Fruit fly (Drosophila melanogaster) whole organism, embryonic: ENCODE data around the gene Ogdh.

ENCODE experiments used
- ATbp ChIP-seq: fragments of 200-800 bp; sonication (Bioruptor generic); optimal IDR thresholded peaks from 2 replicates; lab custom pipeline; 2017; ENCODE audit warnings: missing biosample characterization, mild to moderate bottlenecking, missing genetic modification characterization, missing genetic modification reagents
- Awh ChIP-seq: fragments of 200-800 bp; sonication (Bioruptor generic); IDR thresholded peaks from 2 replicates; pipeline ENCODE4, ENCODE4 v1.3.6; 2022; ENCODE audit warnings: missing biosample characterization, missing genetic modification characterization
- CG10543 ChIP-seq: fragments of 200-800 bp; sonication (Bioruptor generic); optimal IDR thresholded peaks from 3 replicates; lab custom pipeline; 2017; ENCODE audit warnings: missing biosample characterization, mild to moderate bottlenecking, missing genetic modification characterization, moderate library complexity
- CG11723 ChIP-seq: fragments of 200-800 bp; sonication (Bioruptor generic); optimal IDR thresholded peaks from 2 replicates; lab custom pipeline; 2017; ENCODE audit warnings: missing biosample characterization, mild to moderate bottlenecking, missing genetic modification characterization
- CG1529 ChIP-seq: fragments of 200-800 bp; sonication (Bioruptor generic); optimal IDR thresholded peaks from 3 replicates; lab custom pipeline; 2018; ENCODE audit warnings: missing biosample characterization, missing genetic modification characterization
- CG15479 ChIP-seq: fragments of 200-800 bp; sonication (Bioruptor generic); optimal IDR thresholded peaks from 3 replicates; lab custom pipeline; 2019; ENCODE audit warnings: missing biosample characterization, mild to moderate bottlenecking, missing genetic modification characterization, moderate library complexity
- CG15514 ChIP-seq: fragments of 200-800 bp; sonication (Bioruptor generic); optimal IDR thresholded peaks from 3 replicates; lab custom pipeline; 2017; ENCODE audit warnings: missing biosample characterization, missing genetic modification characterization, mild to moderate bottlenecking, moderate library complexity, missing genetic modification reagents
- CG17361 ChIP-seq: fragments of 200-800 bp; sonication (Bioruptor generic); IDR thresholded peaks from 3 replicates; pipeline ENCODE4 v1.3.6; 2022; ENCODE audit warnings: missing biosample characterization, missing genetic modification characterization
- CG18619 ChIP-seq: fragments of 200-800 bp; sonication (Bioruptor generic); optimal IDR thresholded peaks from 3 replicates; lab custom pipeline; 2017; ENCODE audit warnings: missing biosample characterization, mild to moderate bottlenecking, missing genetic modification characterization
- CG2120 ChIP-seq: fragments of 200-800 bp; sonication (Bioruptor generic); optimal IDR thresholded peaks from 3 replicates; lab custom pipeline; 2016; ENCODE audit warnings: missing biosample characterization, missing genetic modification characterization
- CG2875 ChIP-seq: fragments of 200-800 bp; sonication (Bioruptor generic); optimal IDR thresholded peaks from 2 replicates; lab custom pipeline; 2017; ENCODE audit warnings: missing biosample characterization, mild to moderate bottlenecking, missing genetic modification characterization, missing genetic modification reagents
- CG31224 ChIP-seq: fragments of 200-800 bp; sonication (Bioruptor generic); IDR thresholded peaks from 2 replicates; pipeline ENCODE4 v1.3.6; 2022; ENCODE audit warnings: missing biosample characterization, missing genetic modification characterization
- CG4820 ChIP-seq: fragments of 200-800 bp; sonication (Bioruptor generic); optimal IDR thresholded peaks from 3 replicates; lab custom pipeline; 2016; ENCODE audit warnings: missing biosample characterization, missing genetic modification characterization
- CG9609 ChIP-seq: fragments of 200-800 bp; sonication (Bioruptor generic); optimal IDR thresholded peaks from 3 replicates; lab custom pipeline; 2016; ENCODE audit warnings: missing biosample characterization, missing genetic modification characterization
- Chrac-16 ChIP-seq: fragments of 200-800 bp; sonication (Bioruptor generic); optimal IDR thresholded peaks from 3 replicates; lab custom pipeline; 2016; ENCODE audit warnings: missing biosample characterization, missing genetic modification characterization
- CoRest ChIP-seq: fragments of 200-800 bp; sonication (Bioruptor generic); optimal IDR thresholded peaks from 3 replicates; lab custom pipeline; 2018; ENCODE audit warnings: missing biosample characterization, mild to moderate bottlenecking, missing genetic modification characterization, moderate library complexity
- Dref ChIP-seq: fragments of 200-800 bp; sonication (Bioruptor generic); IDR thresholded peaks from 2 replicates; pipeline ENCODE4 v1.3.6; 2022; ENCODE audit warnings: missing biosample characterization, missing genetic modification characterization
- Drgx ChIP-seq: fragments of 200-800 bp; sonication (Bioruptor generic); IDR thresholded peaks from 2 replicates; pipeline ENCODE4 v1.3.6; 2022; ENCODE audit warnings: missing biosample characterization, missing genetic modification characterization
- Eip74EF ChIP-seq, 2 experiments: fragments of 200-800 bp in 1 of 2; fragments of >200 bp in 1 of 2; sonication (Bioruptor generic) in 1 of 2; optimal IDR thresholded peaks; 2 replicates each; lab custom pipeline; 2017 to 2019; ENCODE audit warnings: missing biosample characterization in 2 of 2, missing genetic modification characterization in 2 of 2, mild to moderate bottlenecking in 1 of 2, moderate library complexity in 1 of 2
- Fer3 ChIP-seq: fragments of 200-800 bp; sonication (Bioruptor generic); optimal IDR thresholded peaks from 2 replicates; lab custom pipeline; 2018; ENCODE audit warnings: missing biosample characterization, mild to moderate bottlenecking, missing genetic modification characterization, moderate library complexity
- HLH4C ChIP-seq: fragments of 200-800 bp; sonication (Bioruptor generic); IDR thresholded peaks from 3 replicates; pipeline ENCODE4 v1.3.6; 2022; ENCODE audit warnings: missing biosample characterization, missing genetic modification characterization; ENCODE audit not compliant: partially characterized antibody
- HLH54F ChIP-seq: fragments of 200-800 bp; sonication (Bioruptor generic); optimal IDR thresholded peaks from 3 replicates; lab custom pipeline; 2016; ENCODE audit warnings: missing biosample characterization, missing genetic modification characterization
- Hr78 ChIP-seq, 2 experiments: fragments of 200-800 bp in 1 of 2; fragments of >200 bp in 1 of 2; sonication (Bioruptor generic) in 1 of 2; optimal IDR thresholded peaks; 2 replicates each; lab custom pipeline; 2017 to 2019; ENCODE audit warnings: missing biosample characterization in 2 of 2, missing genetic modification characterization in 2 of 2, mild to moderate bottlenecking in 1 of 2, moderate library complexity in 1 of 2
- MBD-R2 ChIP-seq: fragments of 200-800 bp; sonication (Bioruptor generic); IDR thresholded peaks from 2 replicates; pipeline ENCODE4 v1.3.6; 2022; ENCODE audit warnings: missing biosample characterization, missing genetic modification characterization
- Myb ChIP-seq: fragments of 200-800 bp; sonication (Bioruptor generic); optimal IDR thresholded peaks from 2 replicates; lab custom pipeline; 2016; ENCODE audit warnings: missing biosample characterization, missing genetic modification characterization
- Rfx ChIP-seq: fragments of 200-800 bp; sonication (Bioruptor generic); IDR thresholded peaks from 2 replicates; pipeline ENCODE4 v1.3.6; 2022; ENCODE audit warnings: missing biosample characterization, missing genetic modification characterization
- TFAM ChIP-seq: fragments of 200-800 bp; sonication (Bioruptor generic); optimal IDR thresholded peaks from 2 replicates; lab custom pipeline; 2017; ENCODE audit warnings: missing biosample characterization, missing genetic modification characterization, inconsistent platforms
- Taf1 ChIP-seq: fragments of 200-800 bp; sonication (Bioruptor generic); IDR thresholded peaks from 2 replicates; pipeline ENCODE4 v1.3.6; 2022; ENCODE audit warnings: missing biosample characterization, missing genetic modification characterization
- Tbp ChIP-seq: fragments of >200 bp; optimal IDR thresholded peaks from 2 replicates; lab custom pipeline; 2018; ENCODE audit warnings: missing biosample characterization, missing genetic modification characterization
- Xbp1 ChIP-seq: fragments of 200-800 bp; sonication (Bioruptor generic); optimal IDR thresholded peaks from 3 replicates; lab custom pipeline; 2016; ENCODE audit warnings: missing biosample characterization, mild to moderate bottlenecking, missing genetic modification characterization
- bowl ChIP-seq: fragments of 200-800 bp; sonication (Bioruptor generic); IDR thresholded peaks from 2 replicates; pipeline ENCODE4 v1.3.6; 2022; ENCODE audit warnings: missing biosample characterization, missing genetic modification characterization
- dm ChIP-seq: fragments of 200-800 bp; sonication (Bioruptor generic); optimal IDR thresholded peaks from 3 replicates; lab custom pipeline; 2016; ENCODE audit warnings: missing biosample characterization, missing genetic modification characterization
- dmrt11E ChIP-seq: fragments of 200-800 bp; sonication (Bioruptor generic); optimal IDR thresholded peaks from 3 replicates; lab custom pipeline; 2018; ENCODE audit warnings: missing biosample characterization, mild to moderate bottlenecking, missing genetic modification characterization, moderate library complexity
- esg ChIP-seq: fragments of 200-800 bp; sonication (Bioruptor generic); conservative IDR thresholded peaks from 2 replicates; pipeline ENCODE4 v1.3.6; 2022; ENCODE audit warnings: missing biosample characterization, missing genetic modification characterization
- gce ChIP-seq: fragments of 200-800 bp; sonication (Bioruptor generic); IDR thresholded peaks from 3 replicates; pipeline ENCODE4 v1.3.6; 2022; ENCODE audit warnings: missing biosample characterization, missing genetic modification characterization
- gsb-n ChIP-seq: fragments of 200-800 bp; sonication (Bioruptor generic); optimal IDR thresholded peaks from 3 replicates; lab custom pipeline; 2018; ENCODE audit warnings: missing biosample characterization, mild to moderate bottlenecking, missing genetic modification characterization
- inv ChIP-seq: fragments of 200-800 bp; sonication (Bioruptor generic); IDR thresholded peaks from 2 replicates; pipeline ENCODE4 v1.3.6; 2022; ENCODE audit warnings: missing biosample characterization, missing genetic modification characterization; ENCODE audit not compliant: partially characterized antibody
- luna ChIP-seq: fragments of 200-800 bp; sonication (Bioruptor generic); optimal IDR thresholded peaks from 2 replicates; lab custom pipeline; 2016; ENCODE audit warnings: missing biosample characterization, missing genetic modification characterization
- nerfin-2 ChIP-seq: fragments of 200-800 bp; sonication (Bioruptor generic); IDR thresholded peaks from 2 replicates; pipeline ENCODE4 v1.3.6; 2022; ENCODE audit warnings: missing biosample characterization, missing genetic modification characterization; ENCODE audit not compliant: partially characterized antibody
- nmo ChIP-seq: fragments of 200-800 bp; sonication (Bioruptor generic); optimal IDR thresholded peaks from 2 replicates; lab custom pipeline; 2018; ENCODE audit warnings: missing biosample characterization, mild to moderate bottlenecking, missing genetic modification characterization, moderate library complexity
- peb ChIP-seq: fragments of 200-800 bp; sonication (Bioruptor generic); IDR thresholded peaks from 2 replicates; pipeline ENCODE4 v1.3.6; 2022; ENCODE audit warnings: missing biosample characterization, missing genetic modification characterization
- pita ChIP-seq: fragments of 200-800 bp; sonication (Bioruptor generic); optimal IDR thresholded peaks from 2 replicates; lab custom pipeline; 2017; ENCODE audit warnings: missing biosample characterization, mild to moderate bottlenecking, missing genetic modification characterization
- scrt ChIP-seq: fragments of 200-800 bp; sonication (Bioruptor generic); optimal IDR thresholded peaks from 2 replicates; lab custom pipeline; 2018; ENCODE audit warnings: missing biosample characterization, mild to moderate bottlenecking, missing genetic modification characterization, moderate library complexity
- sisA ChIP-seq: fragments of 200-800 bp; sonication (Bioruptor generic); IDR thresholded peaks from 2 replicates; pipeline ENCODE4 v1.3.6; 2022; ENCODE audit warnings: missing biosample characterization, missing genetic modification characterization
- slou ChIP-seq: fragments of 200-800 bp; sonication (Bioruptor generic); optimal IDR thresholded peaks from 3 replicates; lab custom pipeline; 2016; ENCODE audit warnings: missing biosample characterization, missing genetic modification characterization
- slp2 ChIP-seq: fragments of 200-800 bp; sonication (Bioruptor generic); optimal IDR thresholded peaks from 2 replicates; lab custom pipeline; 2016; ENCODE audit warnings: missing biosample characterization, missing genetic modification characterization
- sob ChIP-seq: fragments of 200-800 bp; sonication (Bioruptor generic); IDR thresholded peaks from 2 replicates; pipeline ENCODE4 v1.3.6; 2022; ENCODE audit warnings: missing biosample characterization, missing genetic modification characterization
- sr ChIP-seq: fragments of 200-800 bp; sonication (Bioruptor generic); IDR thresholded peaks from 3 replicates; pipeline ENCODE4 v1.3.6; 2022; ENCODE audit warnings: missing biosample characterization, missing genetic modification characterization
- zfh1 ChIP-seq: fragments of 200-800 bp; sonication (Bioruptor generic); IDR thresholded peaks from 3 replicates; pipeline ENCODE4 v1.3.6; 2022; ENCODE audit warnings: missing biosample characterization, missing genetic modification characterization

Gene Ogdh

DNA sequence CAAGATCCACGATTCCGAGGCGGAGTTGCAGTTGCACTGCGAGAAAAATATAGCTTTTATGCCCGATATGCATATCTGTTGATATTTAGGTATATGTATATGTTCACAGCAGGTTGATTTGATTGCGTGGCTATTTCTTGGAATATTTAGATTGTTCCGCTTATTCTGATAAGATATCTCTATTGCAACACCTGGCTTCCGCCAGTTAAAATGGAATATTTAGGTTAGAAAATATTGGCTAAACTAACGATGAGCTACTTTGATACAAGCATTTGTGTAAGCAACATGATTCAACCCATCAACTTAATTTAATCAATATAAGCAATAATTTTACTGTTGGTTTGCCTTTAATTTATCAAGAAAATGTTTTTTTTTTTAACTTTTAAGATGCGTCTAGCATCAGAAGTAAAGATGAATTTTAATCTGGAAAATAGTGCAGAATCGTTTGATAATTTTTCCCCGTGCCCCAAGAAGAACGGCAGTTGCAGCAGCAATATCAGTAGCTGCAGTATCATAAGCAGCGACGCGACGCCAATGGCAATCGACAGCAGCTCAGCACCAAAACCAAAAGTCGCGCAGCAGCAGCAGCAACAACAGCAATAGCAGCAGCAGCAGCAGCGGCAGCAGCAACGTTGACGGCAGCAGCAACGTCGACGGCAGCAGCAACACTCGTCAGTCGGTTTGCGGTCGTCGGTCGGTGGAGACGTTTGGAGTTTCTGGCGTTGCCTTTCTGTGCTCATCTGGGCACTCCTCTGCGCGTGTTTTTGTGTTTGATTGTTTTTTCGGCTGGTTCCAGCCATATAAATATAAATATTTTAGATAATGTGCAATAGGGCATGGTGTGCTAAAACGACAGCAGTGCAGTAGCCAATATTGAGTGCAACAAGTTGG, 21.3 kb downstream of the Ogdh start (continued):
- TF ChIP-seq dm (GFP tag; lab: Kevin White, UChicago): no peak
- no peak for TF ChIP-seq MBD-R2 (GFP tag; lab: Robert Waterston, UW)
- TF ChIP-seq nerfin-2 (GFP tag; lab: Robert Waterston, UW): no peak
- no peak for TF ChIP-seq slp2 (GFP tag; lab: Kevin White, UChicago)
- peak; percentile 66; the same call in 1 of the 3 replicates for TF ChIP-seq CG17361 (GFP tag; lab: Robert Waterston, UW)
- no peak for TF ChIP-seq sob (GFP tag; lab: Robert Waterston, UW)
- TF ChIP-seq Awh (GFP tag; lab: Robert Waterston, UW): peak; percentile 45; the same call in 1 of the 2 replicates
- peak; percentile 24 for TF ChIP-seq ATbp (GFP tag; lab: Kevin White, UChicago)
- TF ChIP-seq Hr78 (GFP tag; optimal IDR thresholded peaks at IDR 0.05; lab: Kevin White, UChicago): no peak
- TF ChIP-seq scrt: no peak
- TF ChIP-seq sr (GFP tag; lab: Robert Waterston, UW): 0 out of 3 replicates have a peak, but pooled peaks have one; percentile 42
- no peak for TF ChIP-seq Myb (GFP tag; lab: Kevin White, UChicago)
- no peak for TF ChIP-seq Taf1
- no peak for TF ChIP-seq TFAM (GFP tag; lab: Kevin White, UChicago)
- TF ChIP-seq zfh1 (GFP tag; lab: Robert Waterston, UW): no peak
- TF ChIP-seq CG10543 (GFP tag; lab: Kevin White, UChicago): no peak
- TF ChIP-seq Chrac-16 (GFP tag; lab: Kevin White, UChicago): no peak
- TF ChIP-seq gce (GFP tag; lab: Robert Waterston, UW): no peak
- TF ChIP-seq CoRest (tag; lab: Kevin White, UChicago): no peak
- no peak for TF ChIP-seq sisA
- no peak for TF ChIP-seq CG1529 (GFP tag; lab: Kevin White, UChicago)
- no peak for TF ChIP-seq CG9609 (GFP tag; lab: Kevin White, UChicago)
- TF ChIP-seq HLH54F (GFP tag; lab: Kevin White, UChicago): no peak
- TF ChIP-seq pita (GFP tag; lab: Kevin White, UChicago): no peak
- no peak for TF ChIP-seq Tbp (GFP tag; lab: Kevin White, UChicago)
- no peak for TF ChIP-seq HLH4C
- TF ChIP-seq Xbp1 (GFP tag; lab: Kevin White, UChicago): no peak
- no peak for TF ChIP-seq CG2875 (GFP tag; lab: Kevin White, UChicago)
- TF ChIP-seq dmrt11E (tag; lab: Kevin White, UChicago): peak; percentile 28
- TF ChIP-seq CG15514 (GFP tag; lab: Kevin White, UChicago): no peak
- TF ChIP-seq CG2120 (GFP tag; lab: Kevin White, UChicago): no peak
- TF ChIP-seq CG18619 (GFP tag; lab: Kevin White, UChicago): no peak
- peak; percentile 6 for TF ChIP-seq CG4820 (GFP tag; lab: Kevin White, UChicago)
- TF ChIP-seq Drgx (GFP tag; lab: Robert Waterston, UW): peak; percentile 34
- TF ChIP-seq peb: no peak
- TF ChIP-seq inv (GFP tag; lab: Robert Waterston, UW): no peak
- TF ChIP-seq slou (GFP tag; lab: Kevin White, UChicago): no peak
- TF ChIP-seq esg (GFP tag; lab: Robert Waterston, UW): no peak
- no peak for TF ChIP-seq Rfx (GFP tag; lab: Robert Waterston, UW)
- no peak for TF ChIP-seq CG11723 (GFP tag; lab: Kevin White, UChicago)
- TF ChIP-seq nmo: peak; percentile 33
- no peak for TF ChIP-seq luna (GFP tag; lab: Kevin White, UChicago)
- TF ChIP-seq bowl: no peak
- no peak for TF ChIP-seq Fer3
- no peak for TF ChIP-seq CG31224
- no peak for TF ChIP-seq gsb-n
- no peak for TF ChIP-seq CG15479 (GFP tag; lab: Kevin White, UChicago)
- no peak for TF ChIP-seq Dref (GFP tag; lab: Robert Waterston, UW)
- no peak for TF ChIP-seq Eip74EF (GFP tag; optimal IDR thresholded peaks at IDR 0.05; lab: Kevin White, UChicago)
